Worm (Caenorhabditis elegans) whole organism, L1 larva: ENCODE measurements around the gene cku-70.

Experiments
- aly-2 ChIP-seq: fragments of 150-350 bp; optimal IDR thresholded peaks from 2 replicates; lab custom pipeline; 2014; ENCODE audit warnings: missing biosample characterization, missing genetic modification characterization
- ceh-82 ChIP-seq, 3 experiments: fragments of 150-350 bp in 1 of 3; sonication (generic microtip) in 2 of 3; optimal IDR thresholded peaks; 2 replicates each; lab custom pipeline; 2014 to 2017; ENCODE audit warnings: missing biosample characterization in 3 of 3, missing genetic modification characterization in 3 of 3
- efl-1 ChIP-seq, 4 experiments: fragments of 150-350 bp; optimal IDR thresholded peaks in 3 of 4; peaks in 1 of 4; 1 replicate in 1 of 4; 2 replicates in 3 of 4; lab custom pipeline; 2014; ENCODE audit warnings: missing biosample characterization in 2 of 4, missing genetic modification characterization in 2 of 4, missing genetic modification reagents in 2 of 4
- fkh-10 ChIP-seq: sonication (generic microtip); optimal IDR thresholded peaks from 2 replicates; lab custom pipeline; 2017; ENCODE audit warnings: missing biosample characterization, missing genetic modification reagents, missing genetic modification characterization
- lin-14 ChIP-seq: fragments of 200-800 bp; sonication (Bioruptor generic); optimal IDR thresholded peaks from 2 replicates; lab custom pipeline; 2018; ENCODE audit warnings: mild to moderate bottlenecking, missing genetic modification characterization, moderate library complexity, missing compliant biosample characterization
- lin-39 ChIP-seq: fragments of 150-350 bp; optimal IDR thresholded peaks from 2 replicates; lab custom pipeline; 2014; ENCODE audit warnings: missing biosample characterization, missing genetic modification reagents, missing genetic modification characterization
- nhr-11 ChIP-seq: fragments of 150-350 bp; optimal IDR thresholded peaks from 2 replicates; lab custom pipeline; 2014; ENCODE audit warnings: missing biosample characterization, missing genetic modification characterization
- nhr-237 ChIP-seq: fragments of 150-350 bp; optimal IDR thresholded peaks from 2 replicates; lab custom pipeline; 2014; ENCODE audit warnings: missing biosample characterization, missing genetic modification characterization
- tbx-2 ChIP-seq: sonication (generic microtip); optimal IDR thresholded peaks from 2 replicates; lab custom pipeline; 2016; ENCODE audit warnings: missing genetic modification characterization, missing compliant biosample characterization
- unc-62 ChIP-seq: fragments of 150-350 bp; optimal IDR thresholded peaks from 2 replicates; lab custom pipeline; 2014; ENCODE audit warnings: missing biosample characterization, missing genetic modification reagents, missing genetic modification characterization
- zag-1 ChIP-seq: fragments of 150-350 bp; optimal IDR thresholded peaks from 2 replicates; lab custom pipeline; 2014; ENCODE audit warnings: missing biosample characterization, missing genetic modification characterization

- no peak for TF ChIP-seq nhr-237
- TF ChIP-seq lin-39: peak; percentile 57
- TF ChIP-seq unc-62 (GFP tag; lab: Kevin White, UChicago): no peak
- TF ChIP-seq ceh-82 (tag; optimal IDR thresholded peaks at IDR 0.05; lab: Kevin White, UChicago): peak; percentile 50 to 89 (median 83)
- no peak for TF ChIP-seq zag-1 (tag; lab: Kevin White, UChicago)
- no peak for TF ChIP-seq lin-14 (GFP tag; lab: Kevin White, UChicago)
- TF ChIP-seq fkh-10 (GFP tag; lab: Kevin White, UChicago): peak; percentile 49
- no peak for TF ChIP-seq aly-2 (tag; lab: Kevin White, UChicago)
- peak; percentile 88 for TF ChIP-seq efl-1 (optimal IDR thresholded peaks at IDR 0.05; lab: Kevin White, UChicago)
- TF ChIP-seq efl-1 (GFP tag; optimal IDR thresholded peaks at IDR 0.05 in 1 of 2; lab: Kevin White, UChicago): peak; percentile 78 to 98
- TF ChIP-seq nhr-11 (tag; lab: Kevin White, UChicago): peak; percentile 38
- TF ChIP-seq tbx-2 (tag; lab: Kevin White, UChicago): peak; percentile 84
Observed at ce11 chrIII:11110756-11111155, 43.9 kb upstream of the cku-70 start.
